Worm (Caenorhabditis elegans): ENCODE results near the gene ZK1320.13.

DNA sequence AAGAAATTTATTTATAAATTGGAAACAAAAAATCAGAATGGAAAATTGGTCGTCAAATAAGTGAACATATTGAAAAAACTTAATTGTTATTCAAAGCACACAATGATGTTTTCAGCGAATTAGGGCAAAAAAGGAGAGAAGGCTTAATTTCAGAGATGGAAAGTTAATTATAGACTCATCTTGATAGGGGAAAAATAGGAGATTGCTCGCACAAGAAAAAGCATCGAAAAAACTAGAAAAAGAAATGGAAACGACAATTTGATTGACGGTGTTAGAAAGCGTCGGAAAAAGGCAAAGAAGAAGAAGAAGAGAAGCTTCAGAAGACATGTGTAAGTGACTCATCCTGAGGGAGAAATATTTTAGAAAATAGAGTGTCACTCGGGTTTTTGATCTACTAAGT lies 15.3 kb downstream of the ZK1320.13 start:
- no peak for TF ChIP-seq lir-1 (GFP tag; conservative IDR thresholded peaks at IDR 0.05)
- no peak for TF ChIP-seq unc-62 (GFP tag; optimal IDR thresholded peaks at IDR 0.05)
- TF ChIP-seq F37B4.10 (GFP tag; IDR thresholded peaks at IDR 0.05): no peak
- TF ChIP-seq efl-1 (GFP tag; optimal IDR thresholded peaks at IDR 0.05): no peak
